Worm (Caenorhabditis elegans) whole organism, L4 larva: ENCODE data around the gene pqn-63.
"Not testable (repeated sequence)": the region's sequence is repeated elsewhere in the genome, so short reads cannot be mapped to it uniquely, and the experiment has no call there.

Source experiments
- ama-1 ChIP-seq: fragments of 150-350 bp; optimal IDR thresholded peaks from 2 replicates; lab custom pipeline; 2014; ENCODE audit warnings: inconsistent platforms, mixed read lengths
- ceh-44 ChIP-seq: fragments of 200-800 bp; sonication (Bioruptor generic); IDR thresholded peaks from 2 replicates; pipeline ENCODE4 v1.3.6; 2022; ENCODE audit warnings: missing genetic modification reagents, missing genetic modification characterization, missing compliant biosample characterization
- ceh-82 ChIP-seq: sonication (generic microtip); optimal IDR thresholded peaks from 2 replicates; lab custom pipeline; 2017; ENCODE audit warnings: missing biosample characterization, missing genetic modification characterization
- fos-1 ChIP-seq: fragments of 150-350 bp; optimal IDR thresholded peaks from 2 replicates; lab custom pipeline; 2014; ENCODE audit warnings: missing biosample characterization, missing genetic modification characterization
- jun-1 ChIP-seq: fragments of 150-350 bp; optimal IDR thresholded peaks from 2 replicates; lab custom pipeline; 2014; ENCODE audit warnings: missing biosample characterization, missing genetic modification reagents, missing genetic modification characterization
- lin-15B ChIP-seq: fragments of 150-350 bp; sonication (generic microtip); optimal IDR thresholded peaks from 3 replicates; lab custom pipeline; 2014; ENCODE audit warnings: missing biosample characterization, missing genetic modification characterization
- mdl-1 ChIP-seq, 2 experiments: fragments of 150-350 bp in 1 of 2; sonication (generic microtip) in 1 of 2; optimal IDR thresholded peaks; 2 replicates each; lab custom pipeline; 2014 to 2017; ENCODE audit warnings: missing biosample characterization in 2 of 2, missing genetic modification characterization in 2 of 2
- nhr-10 ChIP-seq: fragments of 150-350 bp; optimal IDR thresholded peaks from 2 replicates; lab custom pipeline; 2014; ENCODE audit warnings: missing biosample characterization, missing genetic modification characterization
- nhr-28 ChIP-seq: fragments of 150-350 bp; optimal IDR thresholded peaks from 2 replicates; lab custom pipeline; 2014; ENCODE audit warnings: missing biosample characterization, missing genetic modification characterization
- nhr-76 ChIP-seq: fragments of 150-350 bp; optimal IDR thresholded peaks from 2 replicates; lab custom pipeline; 2014; ENCODE audit warnings: missing biosample characterization, missing genetic modification characterization
- rbr-2 ChIP-seq: sonication (generic microtip); optimal IDR thresholded peaks from 2 replicates; lab custom pipeline; 2016; ENCODE audit warnings: missing genotype, missing genetic modification characterization, missing compliant biosample characterization
- zag-1 ChIP-seq: fragments of 150-350 bp; optimal IDR thresholded peaks from 2 replicates; lab custom pipeline; 2014; ENCODE audit warnings: missing biosample characterization, missing genetic modification characterization
- ztf-11 ChIP-seq: fragments of 150-350 bp; optimal IDR thresholded peaks from 2 replicates; lab custom pipeline; 2014; ENCODE audit warnings: missing biosample characterization, missing genetic modification characterization

DNA sequence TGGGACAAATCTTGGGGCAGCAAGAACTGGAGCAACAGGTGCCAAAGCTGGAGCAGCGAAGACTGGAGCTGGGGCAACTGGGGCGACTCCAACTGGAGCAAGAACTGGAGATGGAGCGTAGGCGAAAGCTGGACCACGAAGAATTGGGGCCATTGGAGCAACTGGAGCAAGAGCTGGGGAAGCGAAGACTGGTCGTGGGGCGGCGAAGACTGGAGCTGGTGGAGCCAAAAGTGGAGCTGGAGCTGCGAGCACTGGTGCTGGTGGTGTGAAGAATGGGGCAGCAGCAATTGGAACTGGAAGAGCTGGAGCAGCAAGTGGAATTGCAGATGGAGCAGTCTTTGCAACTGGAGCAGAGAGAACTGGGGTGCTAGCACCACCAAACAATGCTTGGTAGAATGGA is 6.5 kb downstream of the pqn-63 start:
- TF ChIP-seq mdl-1 (tag; optimal IDR thresholded peaks at IDR 0.05; lab: Kevin White, UChicago); nhr-10 (tag; lab: Kevin White, UChicago); jun-1 (tag; lab: Kevin White, UChicago); zag-1 (tag; lab: Kevin White, UChicago); ceh-82; ztf-11; nhr-76 (tag; lab: Kevin White, UChicago); fos-1; rbr-2; nhr-28 (tag; lab: Kevin White, UChicago); lin-15B (tag; lab: Kevin White, UChicago); ama-1; ceh-44 (GFP tag; lab: Robert Waterston, UW): not testable (repeated sequence)
